Fruit fly (Drosophila melanogaster): ENCODE results near the gene CG46301.
A peak's percentile ranks its signal among the peaks of the same experiment; 100 is the strongest.

Gene CG46301

DNA sequence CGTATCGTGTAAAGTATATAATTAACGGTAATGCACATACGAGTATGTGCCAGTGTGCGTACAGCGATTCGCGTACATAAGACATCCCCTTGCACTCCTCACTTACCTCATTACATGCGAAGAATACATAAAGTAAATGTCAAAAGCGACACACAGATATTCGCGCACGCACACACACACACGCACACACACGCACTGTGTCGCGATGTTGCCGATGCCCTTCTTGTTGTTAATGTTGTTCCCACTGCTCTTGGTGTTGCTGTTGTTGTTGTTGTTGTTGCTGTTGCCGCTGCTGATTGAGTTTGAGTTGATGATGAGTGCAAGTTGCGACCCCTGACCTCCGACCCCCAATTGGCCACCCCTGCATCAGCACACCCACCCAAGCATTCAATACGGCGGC is 8.2 kb upstream of the CG46301 start:
- peak; percentile 56 for TF ChIP-seq Dfd (GFP tag; optimal IDR thresholded peaks at IDR 0.05)
- TF ChIP-seq CG32264 (GFP tag; optimal IDR thresholded peaks at IDR 0.05), result no peak

DNA sequence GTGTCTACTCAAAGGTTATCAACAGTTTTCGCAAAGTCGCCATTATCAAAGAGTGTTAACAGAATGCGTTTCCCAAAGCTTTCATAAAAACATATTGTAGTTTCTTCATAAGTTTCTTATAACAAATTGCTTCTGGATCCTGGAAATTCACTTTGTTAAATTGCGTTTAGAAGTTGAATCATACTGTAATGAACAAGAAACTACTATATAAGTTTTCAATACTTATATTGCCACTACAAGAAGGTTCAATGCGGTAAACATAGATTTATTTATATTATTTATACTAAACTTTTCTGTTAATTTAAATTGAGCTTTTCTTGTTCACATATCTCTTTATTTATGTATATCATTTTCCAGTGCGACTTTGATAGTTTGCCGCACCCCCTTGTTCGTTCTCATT is 5.5 kb downstream of the CG46301 start, which contains the start of gene CG15293:
Gene CG15293 (minus strand): TSS at position 101 of the 400 bp plus-strand sequence.
- TF ChIP-seq OdsH (GFP tag; optimal IDR thresholded peaks at IDR 0.05) (no peak), Jra (GFP tag; optimal IDR thresholded peaks at IDR 0.05) (no peak)

DNA sequence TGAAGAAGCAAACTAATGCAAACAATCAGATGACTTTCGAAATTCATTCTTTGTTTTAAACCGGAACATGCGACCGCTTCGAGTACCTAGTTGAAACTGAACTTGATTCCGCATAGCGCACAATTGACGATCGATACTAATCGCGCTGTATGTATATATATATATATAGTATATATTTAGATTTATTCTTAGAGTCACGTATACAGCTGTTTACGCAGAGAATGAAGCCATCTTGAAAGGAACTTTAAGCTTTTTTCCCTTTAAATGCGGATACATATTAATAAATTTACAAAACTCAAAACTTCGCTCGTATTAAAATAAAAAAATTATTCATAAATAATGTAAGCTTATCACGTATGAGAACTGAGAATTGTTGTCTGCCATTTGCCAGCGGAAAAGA is 6.7 kb downstream of the CG46301 start, which contains the start of gene CG31769:
Gene CG31769 (minus strand): TSS at position 101 of the 400 bp plus-strand sequence.
- no peak for TF ChIP-seq Sp1 (GFP tag; optimal IDR thresholded peaks at IDR 0.05)
- no peak for TF ChIP-seq Hr83 (GFP tag; optimal IDR thresholded peaks at IDR 0.05; ENCODE audit: poor library complexity, severe bottlenecking)
- TF ChIP-seq Abd-B (GFP tag; optimal IDR thresholded peaks at IDR 0.05), result no peak
- TF ChIP-seq Hnf4 (GFP tag; optimal IDR thresholded peaks at IDR 0.05), result no peak
- no peak for TF ChIP-seq sage (GFP tag; optimal IDR thresholded peaks at IDR 0.05)
- TF ChIP-seq ey (GFP tag; optimal IDR thresholded peaks at IDR 0.05), result no peak
- TF ChIP-seq woc (GFP tag; optimal IDR thresholded peaks at IDR 0.05), result no peak
- no peak for TF ChIP-seq brk (GFP tag; optimal IDR thresholded peaks at IDR 0.05)
- TF ChIP-seq N (GFP tag; optimal IDR thresholded peaks at IDR 0.05), result no peak
- TF ChIP-seq lola (GFP tag; optimal IDR thresholded peaks at IDR 0.05), result no peak
- no peak for TF ChIP-seq dmrt93B (GFP tag; optimal IDR thresholded peaks at IDR 0.05)
- no peak for TF ChIP-seq Dif (GFP tag; optimal IDR thresholded peaks at IDR 0.05; ENCODE audit: partially characterized antibody)
- TF ChIP-seq tai (GFP tag; optimal IDR thresholded peaks at IDR 0.05), result no peak
- TF ChIP-seq br (GFP tag; optimal IDR thresholded peaks at IDR 0.05), result no peak

DNA sequence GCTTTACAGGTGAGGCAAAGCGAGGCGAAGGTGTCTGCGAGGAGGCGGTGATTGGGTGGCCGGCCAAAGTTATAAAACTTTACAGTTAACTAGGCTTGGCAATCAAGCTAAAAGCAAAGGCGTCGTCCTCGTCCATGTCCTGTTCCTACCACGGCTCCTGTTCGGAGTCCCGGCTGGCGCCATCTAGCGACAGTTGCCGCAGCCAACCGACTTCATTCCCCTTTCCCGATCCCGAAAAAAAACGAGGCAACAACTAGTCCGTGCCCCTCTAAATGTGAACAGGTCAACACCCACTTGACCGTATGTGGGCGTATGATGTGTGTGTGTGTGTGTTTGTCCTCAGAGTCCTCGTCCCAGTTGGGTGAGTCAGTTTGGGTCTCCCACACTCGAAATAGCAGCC is 8.3 kb downstream of the CG46301 start:
- TF ChIP-seq CrebA (GFP tag; optimal IDR thresholded peaks at IDR 0.05; ENCODE audit: borderline replicate concordance), result no peak
- no peak for TF ChIP-seq CG32264 (GFP tag; optimal IDR thresholded peaks at IDR 0.05)
- TF ChIP-seq usp (GFP tag; optimal IDR thresholded peaks at IDR 0.05), result no peak
- TF ChIP-seq Hr83 (GFP tag; optimal IDR thresholded peaks at IDR 0.05; ENCODE audit: poor library complexity, severe bottlenecking), result no peak

DNA sequence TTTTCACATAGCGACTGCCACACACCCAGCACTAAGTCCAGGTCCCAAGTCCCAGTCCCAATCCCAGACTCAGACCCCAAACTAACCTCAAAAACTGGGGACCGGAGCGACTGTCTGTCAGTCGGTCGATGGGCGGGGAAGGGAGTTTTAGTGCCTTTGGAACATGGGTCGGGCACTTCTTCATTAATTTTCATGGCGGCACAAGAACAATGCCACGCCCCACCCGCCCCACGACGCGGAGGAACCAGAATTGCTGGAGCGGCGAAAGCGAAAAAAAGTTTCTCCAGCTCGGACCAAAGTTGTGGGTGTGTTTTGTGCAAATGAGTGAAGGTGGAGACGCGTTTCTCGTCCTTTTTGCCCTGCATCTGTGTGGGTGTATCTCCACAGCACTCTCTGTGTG is 9.3 kb downstream of the CG46301 start:
- TF ChIP-seq Jra (GFP tag; optimal IDR thresholded peaks at IDR 0.05) (no peak), CrebA (GFP tag; optimal IDR thresholded peaks at IDR 0.05; ENCODE audit: borderline replicate concordance) (no peak)

DNA sequence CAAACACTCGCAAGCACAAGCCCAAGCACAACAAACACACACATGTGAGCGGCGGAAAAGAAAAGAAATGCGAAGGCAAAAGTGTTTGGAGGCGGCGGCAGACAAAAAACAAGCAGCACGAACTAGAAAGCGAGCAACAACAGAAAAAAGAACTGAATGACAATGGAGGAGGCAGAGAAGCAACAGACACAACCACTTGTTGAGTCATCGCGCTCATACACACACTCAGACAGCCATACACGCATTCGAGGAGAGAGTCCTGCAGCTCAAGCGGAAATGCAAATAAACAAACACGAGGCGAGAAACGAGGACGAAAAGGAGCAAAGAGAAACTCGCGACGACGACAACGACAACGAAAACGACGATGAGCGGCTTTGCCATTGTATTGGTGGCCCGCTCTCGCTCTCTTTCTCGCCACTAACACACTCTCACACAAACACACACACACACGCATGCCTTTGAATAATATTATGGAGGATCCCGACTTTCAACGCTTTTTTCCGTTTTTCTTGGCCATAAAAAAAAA is 12.1 kb downstream of the CG46301 start:
- no peak for TF ChIP-seq dsf (GFP tag; optimal IDR thresholded peaks at IDR 0.05; ENCODE audit: borderline replicate concordance)
- TF ChIP-seq dmrt93B (GFP tag; optimal IDR thresholded peaks at IDR 0.05), result no peak
- TF ChIP-seq dl (GFP tag; optimal IDR thresholded peaks at IDR 0.05; ENCODE audit: insufficient read depth in 1 of 2, partially characterized antibody in 2 of 2), result no peak
- TF ChIP-seq br (GFP tag; optimal IDR thresholded peaks at IDR 0.05), result no peak
- TF ChIP-seq Myc (optimal IDR thresholded peaks at IDR 0.05), result no peak
- no peak for TF ChIP-seq psq (GFP tag; optimal IDR thresholded peaks at IDR 0.05)
- no peak for TF ChIP-seq pan (optimal IDR thresholded peaks at IDR 0.05)
- no peak for TF ChIP-seq fru (GFP tag; optimal IDR thresholded peaks at IDR 0.05)
- no peak for TF ChIP-seq OdsH (GFP tag; optimal IDR thresholded peaks at IDR 0.05)
- no peak for TF ChIP-seq HLH106 (tag; optimal IDR thresholded peaks at IDR 0.05)
- no peak for TF ChIP-seq rgr (GFP tag; optimal IDR thresholded peaks at IDR 0.05)
- no peak for TF ChIP-seq N (GFP tag; optimal IDR thresholded peaks at IDR 0.05)
- TF ChIP-seq foxo (GFP tag; optimal IDR thresholded peaks at IDR 0.05), result no peak
- no peak for TF ChIP-seq Abd-B (GFP tag; optimal IDR thresholded peaks at IDR 0.05)
- no peak for TF ChIP-seq CrebA (GFP tag; optimal IDR thresholded peaks at IDR 0.05; ENCODE audit: borderline replicate concordance)
- no peak for TF ChIP-seq CG32264 (GFP tag; optimal IDR thresholded peaks at IDR 0.05)
- no peak for TF ChIP-seq h (GFP tag; optimal IDR thresholded peaks at IDR 0.05)
- no peak for TF ChIP-seq Dif (GFP tag; optimal IDR thresholded peaks at IDR 0.05; ENCODE audit: partially characterized antibody)
- TF ChIP-seq Vsx2 (GFP tag; optimal IDR thresholded peaks at IDR 0.05; ENCODE audit: partially characterized antibody), result no peak

All from whole organism, wandering third instar larva.